Worm (Caenorhabditis elegans): Measurements from ENCODE around the gene F58A6.9.

ce11 chrII:5205286-5205685, 46.6 kb upstream of the F58A6.9 start:
- TF ChIP-seq alr-1 (tag; optimal IDR thresholded peaks at IDR 0.05), result no peak
- TF ChIP-seq ztf-1 (GFP tag; conservative IDR thresholded peaks at IDR 0.05), result no peak
- TF ChIP-seq nhr-11 (tag; optimal IDR thresholded peaks at IDR 0.05), result no peak
- TF ChIP-seq nhr-23 (tag; optimal IDR thresholded peaks at IDR 0.05), result no peak
- no peak for TF ChIP-seq F13H6.1 (tag; optimal IDR thresholded peaks at IDR 0.05)
- no peak for TF ChIP-seq unc-62 (GFP tag; optimal IDR thresholded peaks at IDR 0.05)
- TF ChIP-seq nhr-237 (tag; optimal IDR thresholded peaks at IDR 0.05), result no peak
- TF ChIP-seq blmp-1 (tag; optimal IDR thresholded peaks at IDR 0.05; ENCODE audit: insufficient read depth), result no peak
- TF ChIP-seq nhr-12 (tag; optimal IDR thresholded peaks at IDR 0.05), result no peak
- no peak for TF ChIP-seq lsy-2 (tag; optimal IDR thresholded peaks at IDR 0.05)
- TF ChIP-seq ceh-82 (tag; optimal IDR thresholded peaks at IDR 0.05), result no peak

Data from whole organism, L2 larva.